Fruit fly (Drosophila melanogaster) whole organism, embryonic: ENCODE measurements around the gene Snx1.

ENCODE experiments used
- B-H2 ChIP-seq: fragments of 200-800 bp; sonication (Bioruptor generic); optimal IDR thresholded peaks from 2 replicates; lab custom pipeline; 2018; ENCODE audit warnings: missing biosample characterization, mild to moderate bottlenecking, missing genetic modification characterization
- C15 ChIP-seq: fragments of 200-800 bp; sonication (Bioruptor generic); IDR thresholded peaks from 3 replicates; pipeline ENCODE4 v1.3.6; 2022; ENCODE audit warnings: missing biosample characterization, missing genetic modification characterization
- CG12391 ChIP-seq: fragments of 200-800 bp; sonication (Bioruptor generic); optimal IDR thresholded peaks from 3 replicates; lab custom pipeline; 2018; ENCODE audit warnings: missing biosample characterization, mild to moderate bottlenecking, missing genetic modification characterization, moderate library complexity
- CG13775 ChIP-seq: fragments of 200-800 bp; sonication (Bioruptor generic); optimal IDR thresholded peaks from 3 replicates; lab custom pipeline; 2017; ENCODE audit warnings: missing biosample characterization, mild to moderate bottlenecking, missing genetic modification characterization
- CG17385 ChIP-seq: fragments of 200-800 bp; sonication (Bioruptor generic); optimal IDR thresholded peaks from 3 replicates; lab custom pipeline; 2018; ENCODE audit warnings: missing biosample characterization, mild to moderate bottlenecking, missing genetic modification characterization
- CG1792 ChIP-seq: fragments of 200-800 bp; sonication (Bioruptor generic); optimal IDR thresholded peaks from 2 replicates; lab custom pipeline; 2016; ENCODE audit warnings: missing biosample characterization, missing genetic modification characterization
- CG2116 ChIP-seq: fragments of 200-800 bp; sonication (Bioruptor generic); optimal IDR thresholded peaks from 3 replicates; lab custom pipeline; 2018; ENCODE audit warnings: missing biosample characterization, mild to moderate bottlenecking, missing genetic modification characterization
- CG30431 ChIP-seq: fragments of 200-800 bp; sonication (Bioruptor generic); optimal IDR thresholded peaks from 2 replicates; lab custom pipeline; 2017; ENCODE audit warnings: missing biosample characterization, missing genetic modification characterization
- CG34422 ChIP-seq: fragments of 200-800 bp; sonication (Bioruptor generic); IDR thresholded peaks from 3 replicates; pipeline ENCODE4 v1.3.6; 2022; ENCODE audit warnings: missing biosample characterization, missing genetic modification characterization
- CG4328 ChIP-seq: fragments of 200-800 bp; sonication (Bioruptor generic); optimal IDR thresholded peaks from 3 replicates; lab custom pipeline; 2017; ENCODE audit warnings: missing biosample characterization, missing genetic modification reagents, missing genetic modification characterization
- CG4707 ChIP-seq: fragments of 200-800 bp; sonication (Bioruptor generic); optimal IDR thresholded peaks from 2 replicates; lab custom pipeline; 2018; ENCODE audit warnings: missing biosample characterization, mild to moderate bottlenecking, missing genetic modification characterization, moderate library complexity
- CG6813 ChIP-seq: fragments of 200-800 bp; sonication (Bioruptor generic); optimal IDR thresholded peaks from 2 replicates; lab custom pipeline; 2017; ENCODE audit warnings: missing biosample characterization, missing genetic modification characterization, mild to moderate bottlenecking, moderate library complexity, missing genetic modification reagents
- CG7357 ChIP-seq: fragments of 200-800 bp; sonication (Bioruptor generic); IDR thresholded peaks from 3 replicates; pipeline ENCODE4 v1.3.6; 2022; ENCODE audit warnings: missing biosample characterization, missing genetic modification characterization
- CG7987 ChIP-seq: fragments of 200-800 bp; sonication (Bioruptor generic); optimal IDR thresholded peaks from 2 replicates; lab custom pipeline; 2018; ENCODE audit warnings: missing biosample characterization, mild to moderate bottlenecking, missing genetic modification characterization, moderate library complexity
- CG8089 ChIP-seq: fragments of 200-800 bp; sonication (Bioruptor generic); optimal IDR thresholded peaks from 3 replicates; lab custom pipeline; 2016; ENCODE audit warnings: missing biosample characterization, missing genetic modification characterization
- CG8944 ChIP-seq: fragments of 200-800 bp; sonication (Bioruptor generic); optimal IDR thresholded peaks from 3 replicates; lab custom pipeline; 2016; ENCODE audit warnings: missing biosample characterization, missing genetic modification characterization
- CG9727 ChIP-seq: fragments of 200-800 bp; sonication (Bioruptor generic); optimal IDR thresholded peaks from 3 replicates; lab custom pipeline; 2017; ENCODE audit warnings: missing biosample characterization, mild to moderate bottlenecking, missing genetic modification characterization
- CG9876 ChIP-seq: fragments of 200-800 bp; sonication (Bioruptor generic); optimal IDR thresholded peaks from 2 replicates; lab custom pipeline; 2016; ENCODE audit warnings: missing biosample characterization, missing genetic modification characterization
- CkIIα-i1 ChIP-seq: fragments of 200-800 bp; sonication (Bioruptor generic); IDR thresholded peaks from 2 replicates; pipeline ENCODE4 v1.3.6; 2022; ENCODE audit warnings: missing biosample characterization, missing genetic modification characterization
- HmgD ChIP-seq: fragments of 200-800 bp; sonication (Bioruptor generic); optimal IDR thresholded peaks from 3 replicates; lab custom pipeline; 2016; ENCODE audit warnings: missing biosample characterization, missing genetic modification characterization
- Mad ChIP-seq: fragments of 200-800 bp; sonication (Bioruptor generic); optimal IDR thresholded peaks from 2 replicates; lab custom pipeline; 2016; ENCODE audit warnings: missing biosample characterization, missing genetic modification characterization
- NfI ChIP-seq: fragments of 200-800 bp; sonication (Bioruptor generic); optimal IDR thresholded peaks from 3 replicates; lab custom pipeline; 2018; ENCODE audit warnings: missing biosample characterization, mild to moderate bottlenecking, missing genetic modification characterization, moderate library complexity
- Sry-δ ChIP-seq: fragments of 200-800 bp; sonication (Bioruptor generic); optimal IDR thresholded peaks from 2 replicates; lab custom pipeline; 2016; ENCODE audit warnings: missing biosample characterization, missing genetic modification characterization
- Ssrp ChIP-seq: fragments of 200-800 bp; sonication (Bioruptor generic); optimal IDR thresholded peaks from 2 replicates; lab custom pipeline; 2018; ENCODE audit warnings: missing biosample characterization, mild to moderate bottlenecking, missing genetic modification characterization, moderate library complexity
- ac ChIP-seq: fragments of 200-800 bp; sonication (Bioruptor generic); optimal IDR thresholded peaks from 3 replicates; lab custom pipeline; 2017; ENCODE audit warnings: missing biosample characterization, mild to moderate bottlenecking, missing genetic modification characterization
- amos ChIP-seq: fragments of 200-800 bp; sonication (Bioruptor generic); IDR thresholded peaks from 2 replicates; pipeline ENCODE4 v1.3.6; 2022; ENCODE audit warnings: missing biosample characterization, missing genetic modification characterization; ENCODE audit not compliant: partially characterized antibody
- bigmax ChIP-seq: fragments of 200-800 bp; sonication (Bioruptor generic); optimal IDR thresholded peaks from 2 replicates; lab custom pipeline; 2018; ENCODE audit warnings: missing biosample characterization, mild to moderate bottlenecking, missing genetic modification characterization
- cato ChIP-seq: fragments of 200-800 bp; sonication (Bioruptor generic); optimal IDR thresholded peaks from 2 replicates; lab custom pipeline; 2016; ENCODE audit warnings: missing biosample characterization, missing genetic modification characterization, borderline replicate concordance
- ci ChIP-seq: fragments of 200-800 bp; sonication (Bioruptor generic); IDR thresholded peaks from 3 replicates; pipeline ENCODE4 v1.3.6; 2022; ENCODE audit warnings: missing biosample characterization, missing genetic modification characterization
- emc ChIP-seq: fragments of 200-800 bp; sonication (Bioruptor generic); optimal IDR thresholded peaks from 2 replicates; lab custom pipeline; 2016; ENCODE audit warnings: missing biosample characterization, missing genetic modification characterization
- eyg ChIP-seq: fragments of 200-800 bp; sonication (Bioruptor generic); optimal IDR thresholded peaks from 3 replicates; lab custom pipeline; 2016; ENCODE audit warnings: missing biosample characterization, missing genetic modification characterization
- gro ChIP-seq: fragments of 200-800 bp; sonication (Bioruptor generic); optimal IDR thresholded peaks from 2 replicates; lab custom pipeline; 2016; ENCODE audit warnings: missing biosample characterization, missing genetic modification characterization
- hbn ChIP-seq: fragments of 200-800 bp; sonication (Bioruptor generic); IDR thresholded peaks from 2 replicates; pipeline ENCODE4 v1.3.6; 2022; ENCODE audit warnings: missing biosample characterization, missing genetic modification characterization; ENCODE audit not compliant: partially characterized antibody
- inv ChIP-seq: fragments of 200-800 bp; sonication (Bioruptor generic); IDR thresholded peaks from 2 replicates; pipeline ENCODE4 v1.3.6; 2022; ENCODE audit warnings: missing biosample characterization, missing genetic modification characterization; ENCODE audit not compliant: partially characterized antibody
- nau ChIP-seq: fragments of 200-800 bp; sonication (Bioruptor generic); optimal IDR thresholded peaks from 3 replicates; lab custom pipeline; 2017; ENCODE audit warnings: missing biosample characterization, mild to moderate bottlenecking, missing genetic modification characterization, missing genetic modification reagents
- nerfin-2 ChIP-seq: fragments of 200-800 bp; sonication (Bioruptor generic); IDR thresholded peaks from 2 replicates; pipeline ENCODE4 v1.3.6; 2022; ENCODE audit warnings: missing biosample characterization, missing genetic modification characterization; ENCODE audit not compliant: partially characterized antibody
- pb ChIP-seq: fragments of 200-800 bp; sonication (Bioruptor generic); optimal IDR thresholded peaks from 3 replicates; lab custom pipeline; 2016; ENCODE audit warnings: missing biosample characterization, missing genetic modification characterization
- peb ChIP-seq: fragments of 200-800 bp; sonication (Bioruptor generic); IDR thresholded peaks from 2 replicates; pipeline ENCODE4 v1.3.6; 2022; ENCODE audit warnings: missing biosample characterization, missing genetic modification characterization
- phol ChIP-seq: fragments of 200-800 bp; sonication (Bioruptor generic); optimal IDR thresholded peaks from 3 replicates; lab custom pipeline; 2018; ENCODE audit warnings: missing biosample characterization, mild to moderate bottlenecking, missing genetic modification characterization, moderate library complexity
- psq ChIP-seq: fragments of 200-800 bp; sonication (Bioruptor generic); optimal IDR thresholded peaks from 2 replicates; lab custom pipeline; 2017; ENCODE audit warnings: missing biosample characterization, missing genetic modification characterization
- scrt ChIP-seq: fragments of 200-800 bp; sonication (Bioruptor generic); optimal IDR thresholded peaks from 2 replicates; lab custom pipeline; 2018; ENCODE audit warnings: missing biosample characterization, mild to moderate bottlenecking, missing genetic modification characterization, moderate library complexity
- sug ChIP-seq: fragments of 200-800 bp; optimal IDR thresholded peaks from 2 replicates; lab custom pipeline; 2019; ENCODE audit warnings: missing biosample characterization, mild to moderate bottlenecking, missing genetic modification characterization, moderate library complexity
- tna ChIP-seq: fragments of 200-800 bp; sonication (Bioruptor generic); IDR thresholded peaks from 2 replicates; pipeline ENCODE4 v1.3.6; 2022; ENCODE audit warnings: missing biosample characterization, missing genetic modification characterization; ENCODE audit not compliant: partially characterized antibody
- twi ChIP-seq: fragments of 200-800 bp; optimal IDR thresholded peaks from 2 replicates; lab custom pipeline; 2019; ENCODE audit warnings: missing biosample characterization, mild to moderate bottlenecking, missing genetic modification characterization, moderate library complexity
- unpg ChIP-seq: fragments of 200-800 bp; sonication (Bioruptor generic); optimal IDR thresholded peaks from 3 replicates; lab custom pipeline; 2018; ENCODE audit warnings: missing biosample characterization, mild to moderate bottlenecking, missing genetic modification characterization, moderate library complexity

Gene Snx1

dm6 chr2L:3478034-3478880 is 28.8 kb downstream of the Snx1 start, which contains the start of gene Thor (continued):
- TF ChIP-seq Mad (GFP tag; lab: Kevin White, UChicago), result peak; percentile 43

dm6 chr2L:3479697-3480442 is 30.4 kb downstream of the Snx1 start:
- no peak for TF ChIP-seq CG7357
- TF ChIP-seq nerfin-2, result no peak
- no peak for TF ChIP-seq CG8089 (GFP tag; lab: Kevin White, UChicago)
- no peak for TF ChIP-seq cato (GFP tag; lab: Kevin White, UChicago)
- TF ChIP-seq inv (GFP tag; lab: Robert Waterston, UW), result no peak
- no peak for TF ChIP-seq CG12391 (tag; lab: Kevin White, UChicago)
- no peak for TF ChIP-seq CG30431 (GFP tag; lab: Kevin White, UChicago)
- TF ChIP-seq CG7987 (GFP tag; lab: Kevin White, UChicago), result peak; percentile 22
- TF ChIP-seq C15 (GFP tag; lab: Robert Waterston, UW), result no peak
- TF ChIP-seq twi (tag; lab: Kevin White, UChicago), result peak; percentile 86
- TF ChIP-seq CG6813 (GFP tag; lab: Kevin White, UChicago), result no peak
- TF ChIP-seq gro, result no peak
- no peak for TF ChIP-seq CkIIα-i1 (GFP tag; lab: Robert Waterston, UW)
- no peak for TF ChIP-seq peb (GFP tag; lab: Robert Waterston, UW)
- no peak for TF ChIP-seq CG13775 (GFP tag; lab: Kevin White, UChicago)
- no peak for TF ChIP-seq HmgD (GFP tag; lab: Kevin White, UChicago)
- no peak for TF ChIP-seq Ssrp (tag; lab: Kevin White, UChicago)
- peak; percentile 2 for TF ChIP-seq nau
- no peak for TF ChIP-seq phol (tag; lab: Kevin White, UChicago)
- no peak for TF ChIP-seq CG17385 (GFP tag; lab: Kevin White, UChicago)
- TF ChIP-seq CG8944 (GFP tag; lab: Kevin White, UChicago), result no peak
- TF ChIP-seq Sry-δ (GFP tag; lab: Kevin White, UChicago), result no peak
- no peak for TF ChIP-seq unpg
- TF ChIP-seq eyg (GFP tag; lab: Kevin White, UChicago), result no peak
- no peak for TF ChIP-seq psq (GFP tag; lab: Kevin White, UChicago)
- no peak for TF ChIP-seq bigmax (GFP tag; lab: Kevin White, UChicago)
- TF ChIP-seq CG2116 (GFP tag; lab: Kevin White, UChicago), result peak; percentile 4
- no peak for TF ChIP-seq B-H2 (GFP tag; lab: Kevin White, UChicago)
- TF ChIP-seq scrt (GFP tag; lab: Kevin White, UChicago), result no peak
- TF ChIP-seq amos (GFP tag; lab: Robert Waterston, UW), result 0 out of 2 replicates have a peak, but pooled peaks have one; percentile 20
- no peak for TF ChIP-seq emc (GFP tag; lab: Kevin White, UChicago)
- no peak for TF ChIP-seq NfI
- TF ChIP-seq CG1792, result no peak
- 0 out of 2 replicates have a peak, but pooled peaks have one; percentile 31 for TF ChIP-seq tna
- TF ChIP-seq CG9727, result no peak
- TF ChIP-seq pb (GFP tag; lab: Kevin White, UChicago), result no peak
- peak; percentile 43 for TF ChIP-seq sug (tag; lab: Kevin White, UChicago)
- TF ChIP-seq CG34422 (GFP tag; lab: Robert Waterston, UW), result peak; percentile 69; the same call in 1 of the 3 replicates
- TF ChIP-seq CG4707, result no peak
- TF ChIP-seq ci (GFP tag; lab: Robert Waterston, UW), result peak; percentile 52; the same call in 1 of the 3 replicates
- TF ChIP-seq CG4328 (GFP tag; lab: Kevin White, UChicago), result no peak
- TF ChIP-seq ac (GFP tag; lab: Kevin White, UChicago), result no peak
- no peak for TF ChIP-seq hbn (GFP tag; lab: Robert Waterston, UW)
- no peak for TF ChIP-seq CG9876 (GFP tag; lab: Kevin White, UChicago)
